Worm (Caenorhabditis elegans) whole organism, L1 larva: ENCODE measurements around the gene glc-4.

Source experiments
- C04F5.9 ChIP-seq: sonication (generic microtip); optimal IDR thresholded peaks from 2 replicates; lab custom pipeline; 2016; ENCODE audit warnings: missing genetic modification characterization, missing compliant biosample characterization
- C34B4.2 ChIP-seq: sonication (generic microtip); optimal IDR thresholded peaks from 2 replicates; lab custom pipeline; 2017; ENCODE audit warnings: mild to moderate bottlenecking, missing genetic modification characterization, missing compliant biosample characterization
- Y116A8C.19 ChIP-seq: sonication (generic microtip); optimal IDR thresholded peaks from 2 replicates; lab custom pipeline; 2016; ENCODE audit warnings: missing compliant biosample characterization, missing genetic modification characterization, borderline replicate concordance
- aly-2 ChIP-seq: fragments of 150-350 bp; optimal IDR thresholded peaks from 2 replicates; lab custom pipeline; 2014; ENCODE audit warnings: missing biosample characterization, missing genetic modification characterization
- ama-1 ChIP-seq: fragments of 150-350 bp; optimal IDR thresholded peaks from 2 replicates; lab custom pipeline; 2014
- ceh-63 ChIP-seq: fragments of 200-800 bp; sonication (Bioruptor generic); optimal IDR thresholded peaks from 2 replicates; lab custom pipeline; 2018; ENCODE audit warnings: mild to moderate bottlenecking, missing genetic modification characterization, missing compliant biosample characterization
- ceh-88 ChIP-seq: fragments of 200-800 bp; sonication (Bioruptor generic); IDR thresholded peaks from 2 replicates; pipeline ENCODE4 v1.3.6; 2022; ENCODE audit warnings: missing genetic modification characterization, missing compliant biosample characterization
- efl-1 ChIP-seq, 4 experiments: fragments of 150-350 bp; optimal IDR thresholded peaks in 3 of 4; peaks in 1 of 4; 1 replicate in 1 of 4; 2 replicates in 3 of 4; lab custom pipeline; 2014; ENCODE audit warnings: missing biosample characterization in 2 of 4, missing genetic modification characterization in 2 of 4, missing genetic modification reagents in 2 of 4
- egl-13 ChIP-seq: sonication (generic microtip); optimal IDR thresholded peaks from 2 replicates; lab custom pipeline; 2016; ENCODE audit warnings: missing genotype, missing genetic modification reagents, missing genetic modification characterization, missing compliant biosample characterization
- egl-27 ChIP-seq, 2 experiments: fragments of 150-350 bp in 1 of 2; sonication (generic microtip); optimal IDR thresholded peaks; 3 replicates each; lab custom pipeline; 2017 to 2018; ENCODE audit warnings: missing biosample characterization in 2 of 2, missing genetic modification characterization in 2 of 2, missing genetic modification reagents in 2 of 2
- elt-2 ChIP-seq: sonication (generic microtip); optimal IDR thresholded peaks from 2 replicates; lab custom pipeline; 2016; ENCODE audit warnings: missing genetic modification characterization, mild to moderate bottlenecking, inconsistent platforms, missing compliant biosample characterization, missing genetic modification reagents
- elt-3 ChIP-seq, 6 experiments: fragments of 150-350 bp in 1 of 6; sonication (generic microtip); optimal IDR thresholded peaks; 2 replicates each; lab custom pipeline; 2017 to 2018; ENCODE audit warnings: missing biosample characterization in 6 of 6, missing genetic modification characterization in 6 of 6, inconsistent platforms in 1 of 6
- fkh-10 ChIP-seq: sonication (generic microtip); optimal IDR thresholded peaks from 2 replicates; lab custom pipeline; 2017; ENCODE audit warnings: missing biosample characterization, missing genetic modification reagents, missing genetic modification characterization
- fkh-8 ChIP-seq: sonication (generic microtip); optimal IDR thresholded peaks from 2 replicates; lab custom pipeline; 2016; ENCODE audit warnings: mild to moderate bottlenecking, missing genetic modification characterization, missing compliant biosample characterization
- hlh-17 ChIP-seq: fragments of 200-800 bp; sonication (Bioruptor generic); optimal IDR thresholded peaks from 2 replicates; lab custom pipeline; 2018; ENCODE audit warnings: missing genetic modification characterization, mild to moderate bottlenecking, missing compliant biosample characterization, moderate library complexity, borderline replicate concordance
- hlh-4 ChIP-seq: sonication (generic microtip); optimal IDR thresholded peaks from 2 replicates; lab custom pipeline; 2016; ENCODE audit warnings: mild to moderate bottlenecking, missing genetic modification characterization, missing compliant biosample characterization
- hpl-2 ChIP-seq: fragments of 150-350 bp; optimal IDR thresholded peaks from 2 replicates; lab custom pipeline; 2014; ENCODE audit warnings: missing biosample characterization, missing genetic modification reagents, missing genetic modification characterization
- isw-1 ChIP-seq: fragments of 200-800 bp; sonication (Bioruptor generic); IDR thresholded peaks from 2 replicates; pipeline ENCODE4 v1.3.6; 2022; ENCODE audit warnings: missing genetic modification characterization, missing compliant biosample characterization
- jun-1 ChIP-seq: fragments of 150-350 bp; optimal IDR thresholded peaks from 2 replicates; lab custom pipeline; 2014; ENCODE audit warnings: missing biosample characterization, missing genetic modification reagents, missing genetic modification characterization
- lin-13 ChIP-seq: fragments of 150-350 bp; optimal IDR thresholded peaks from 2 replicates; lab custom pipeline; 2014; ENCODE audit warnings: missing biosample characterization, missing genetic modification reagents, missing genetic modification characterization
- lin-14 ChIP-seq: fragments of 200-800 bp; sonication (Bioruptor generic); optimal IDR thresholded peaks from 2 replicates; lab custom pipeline; 2018; ENCODE audit warnings: mild to moderate bottlenecking, missing genetic modification characterization, moderate library complexity, missing compliant biosample characterization
- lir-3 ChIP-seq: sonication (generic microtip); optimal IDR thresholded peaks from 2 replicates; lab custom pipeline; 2016; ENCODE audit warnings: mild to moderate bottlenecking, missing genetic modification characterization, moderate library complexity, missing compliant biosample characterization; ENCODE audit not compliant: poor library complexity
- lsy-2 ChIP-seq, 2 experiments: fragments of 150-350 bp; optimal IDR thresholded peaks; 2 replicates each; lab custom pipeline; 2014; ENCODE audit warnings: missing biosample characterization in 2 of 2, missing genetic modification characterization in 2 of 2
- nhr-19 ChIP-seq: fragments of 200-800 bp; sonication (Bioruptor generic); conservative IDR thresholded peaks from 2 replicates; pipeline ENCODE4 v1.3.6; 2022; ENCODE audit warnings: missing genetic modification characterization, missing compliant biosample characterization
- nhr-237 ChIP-seq: fragments of 150-350 bp; optimal IDR thresholded peaks from 2 replicates; lab custom pipeline; 2014; ENCODE audit warnings: missing biosample characterization, missing genetic modification characterization
- nhr-28 ChIP-seq: fragments of 150-350 bp; optimal IDR thresholded peaks from 2 replicates; lab custom pipeline; 2014; ENCODE audit warnings: missing biosample characterization, missing genetic modification characterization
- nhr-85 ChIP-seq: sonication (generic microtip); peaks from one replicate; lab custom pipeline; 2016; ENCODE audit warnings: missing genetic modification characterization, inconsistent platforms, missing compliant biosample characterization
- pag-3 ChIP-seq: sonication (generic microtip); optimal IDR thresholded peaks from 2 replicates; lab custom pipeline; 2017; ENCODE audit warnings: missing genetic modification characterization, mild to moderate bottlenecking, missing compliant biosample characterization, antibody characterized with exemption, borderline replicate concordance; ENCODE audit not compliant: insufficient read depth
- rnt-1 ChIP-seq: sonication (generic microtip); optimal IDR thresholded peaks from 2 replicates; lab custom pipeline; 2016; ENCODE audit warnings: mild to moderate bottlenecking, missing genetic modification characterization, moderate library complexity, missing compliant biosample characterization
- sup-37 ChIP-seq: fragments of 200-800 bp; sonication (Bioruptor generic); optimal IDR thresholded peaks from 2 replicates; lab custom pipeline; 2018; ENCODE audit warnings: mild to moderate bottlenecking, missing genetic modification characterization, missing compliant biosample characterization
- unc-86 ChIP-seq: sonication (generic microtip); optimal IDR thresholded peaks from 2 replicates; lab custom pipeline; 2016; ENCODE audit warnings: missing genetic modification characterization, missing compliant biosample characterization
- zip-4 ChIP-seq: fragments of 200-800 bp; sonication (Bioruptor generic); optimal IDR thresholded peaks from 2 replicates; lab custom pipeline; 2018; ENCODE audit warnings: mild to moderate bottlenecking, missing genetic modification characterization, moderate library complexity, missing compliant biosample characterization
- ztf-4 ChIP-seq: fragments of 150-350 bp; optimal IDR thresholded peaks from 2 replicates; lab custom pipeline; 2014; ENCODE audit warnings: missing biosample characterization, missing genetic modification characterization

glc-4 gene

DNA sequence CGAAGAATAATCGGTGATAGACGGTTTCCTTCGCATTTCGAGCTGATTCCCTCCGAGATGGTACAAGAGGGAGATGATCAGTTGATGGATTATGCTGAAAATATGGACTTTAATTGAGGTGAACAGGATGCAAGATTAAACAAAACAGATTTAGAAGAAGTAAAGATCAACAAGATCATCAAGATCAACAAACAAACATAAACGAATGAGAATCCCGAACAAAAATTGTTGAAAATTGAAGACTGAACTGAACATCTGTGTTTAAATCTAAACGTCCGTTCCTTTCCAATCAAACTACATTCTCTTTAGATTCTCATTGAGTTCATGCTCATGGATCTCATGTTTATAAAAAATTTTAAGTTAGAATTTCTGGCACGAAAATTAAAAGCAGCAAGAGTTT lies at the start of gene glc-4:
Gene glc-4 (minus strand): TSS at position 101 of the 400 bp plus-strand sequence.
- TF ChIP-seq hlh-4 (tag; lab: Kevin White, UChicago): no peak
- TF ChIP-seq efl-1 (optimal IDR thresholded peaks at IDR 0.05; lab: Kevin White, UChicago): no peak
- TF ChIP-seq efl-1 (GFP tag; optimal IDR thresholded peaks at IDR 0.05 in 1 of 2; lab: Kevin White, UChicago): peak in 1 of 2 experiments; percentile 28

DNA sequence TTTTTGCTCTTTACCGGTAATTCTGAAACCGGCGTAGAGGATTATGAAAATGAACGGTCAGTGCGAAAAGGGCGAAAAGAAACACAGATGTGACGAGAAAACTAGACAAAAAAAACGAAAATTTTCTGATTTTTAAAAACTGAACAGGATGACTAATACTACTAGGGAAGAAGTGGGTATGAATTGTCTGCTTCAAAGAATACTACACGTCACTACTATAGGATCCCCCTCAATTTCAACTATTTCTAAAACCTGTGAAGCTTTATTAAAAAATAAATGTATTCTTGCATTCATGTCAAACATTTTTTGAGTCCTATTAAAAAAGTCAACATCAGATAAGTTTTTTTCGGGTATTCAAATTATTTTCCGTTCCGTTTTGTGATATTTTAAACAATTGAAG lies 49.3 kb upstream of the glc-4 start:
- TF ChIP-seq fkh-10 (GFP tag; lab: Kevin White, UChicago) (no peak), aly-2 (no peak), unc-86 (no peak), elt-2 (tag; lab: Kevin White, UChicago) (no peak), isw-1 (no peak), lin-13 (GFP tag; lab: Kevin White, UChicago) (no peak), ceh-63 (no peak), efl-1 (optimal IDR thresholded peaks at IDR 0.05; lab: Kevin White, UChicago) (no peak), efl-1 (GFP tag; optimal IDR thresholded peaks at IDR 0.05 in 1 of 2; lab: Kevin White, UChicago) (no peak), nhr-85 (no peak)

DNA sequence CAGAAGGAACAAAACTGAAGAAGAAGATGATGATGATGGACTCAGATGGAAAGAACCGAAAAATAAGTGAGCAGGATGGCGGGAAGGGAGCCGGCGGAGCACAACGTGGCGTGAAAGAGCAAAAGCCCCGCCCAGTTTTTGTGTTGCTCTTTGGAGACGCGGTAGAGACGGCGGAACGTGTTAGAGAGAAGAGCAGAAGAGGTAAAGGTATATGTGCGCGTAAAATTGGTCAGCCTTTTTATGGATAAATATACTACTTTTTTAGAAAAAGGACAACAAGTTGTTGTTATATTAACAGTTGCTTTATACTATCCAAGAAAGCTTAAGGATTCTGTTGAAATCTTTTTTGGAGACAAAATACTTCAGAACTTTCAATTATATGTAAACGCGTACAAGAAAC lies 42.3 kb upstream of the glc-4 start, which contains the start of gene E04F6.10:
Gene E04F6.10 (minus strand): TSS at position 101 of the 400 bp plus-strand sequence.
- TF ChIP-seq lsy-2 (tag; optimal IDR thresholded peaks at IDR 0.05; lab: Kevin White, UChicago) (no peak), elt-3 (tag; optimal IDR thresholded peaks at IDR 0.05; lab: Kevin White, UChicago) (no peak), ceh-88 (GFP tag; lab: Robert Waterston, UW) (no peak), zip-4 (no peak), egl-13 (no peak), fkh-8 (tag; lab: Kevin White, UChicago) (no peak), ztf-4 (tag; lab: Kevin White, UChicago) (no peak), nhr-19 (GFP tag; lab: Robert Waterston, UW) (no peak), fkh-10 (GFP tag; lab: Kevin White, UChicago) (no peak), hlh-17 (GFP tag; lab: Kevin White, UChicago) (no peak), Y116A8C.19 (tag; lab: Kevin White, UChicago) (no peak), C34B4.2 (tag; lab: Kevin White, UChicago) (no peak), egl-27 (tag; optimal IDR thresholded peaks at IDR 0.05; lab: Kevin White, UChicago) (no peak), pag-3 (no peak), unc-86 (no peak), nhr-237 (no peak), ama-1 (lab: Kevin White, UChicago) (no peak)
- TF ChIP-seq, all 84 proteins: peak for 0

DNA sequence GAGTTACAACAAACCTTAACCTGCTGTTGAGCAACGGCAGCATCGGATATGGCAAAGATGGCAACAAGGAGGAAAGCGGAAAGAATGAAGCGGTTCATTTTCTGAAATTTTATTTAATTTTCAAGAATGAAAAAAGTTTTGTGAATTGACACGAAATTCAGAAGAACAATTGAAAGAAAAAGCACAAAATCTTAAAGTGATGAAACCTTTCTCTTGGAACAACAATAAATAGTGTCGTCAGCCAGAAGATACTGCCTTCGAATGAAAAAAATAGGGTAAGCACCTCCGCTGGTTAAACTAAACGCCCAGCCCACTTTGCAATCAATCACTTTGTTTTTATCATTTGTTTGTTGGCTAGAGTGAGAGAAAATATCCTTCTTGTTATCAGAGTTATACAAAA lies 37.3 kb upstream of the glc-4 start, which contains the start of gene E04F6.9:
Gene E04F6.9 (minus strand): TSS at position 101 of the 400 bp plus-strand sequence.
- no peak for TF ChIP-seq nhr-28 (tag; lab: Kevin White, UChicago)
- TF ChIP-seq C04F5.9: no peak
- no peak for TF ChIP-seq elt-2 (tag; lab: Kevin White, UChicago)

DNA sequence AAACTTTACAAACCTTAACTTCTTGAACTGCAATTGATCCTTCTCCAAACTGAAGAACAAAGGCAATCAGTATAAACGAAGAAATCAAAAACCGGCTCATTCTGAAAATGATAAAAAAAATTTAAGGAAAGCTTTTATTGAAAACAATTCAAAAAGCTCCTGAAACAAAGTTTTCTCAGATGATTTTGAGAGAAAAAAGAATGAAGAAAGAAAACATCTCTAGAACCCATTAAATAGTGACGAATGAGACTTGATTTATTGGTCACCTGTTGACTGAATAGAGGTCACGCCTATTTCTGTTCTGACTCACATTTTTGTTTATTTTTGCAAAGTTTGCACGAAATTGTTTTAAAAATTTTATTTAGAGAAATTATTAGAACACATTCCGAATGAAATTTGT lies 36.5 kb upstream of the glc-4 start, which contains the start of gene E04F6.8:
Gene E04F6.8 (minus strand): TSS at position 101 of the 400 bp plus-strand sequence.
- TF ChIP-seq nhr-85 (no peak), rnt-1 (tag; lab: Kevin White, UChicago) (peak; percentile 14), hpl-2 (GFP tag; lab: Kevin White, UChicago) (no peak), lir-3 (peak; percentile 45), jun-1 (tag; lab: Kevin White, UChicago) (no peak), egl-13 (no peak), lin-14 (GFP tag; lab: Kevin White, UChicago) (peak; percentile 45), sup-37 (GFP tag; lab: Kevin White, UChicago) (no peak)
- TF ChIP-seq, all 84 proteins: peak for 3
